Comparison of ENCODE assay signal across 4 fruit fly cellular contexts in the genomic region with DNA sequence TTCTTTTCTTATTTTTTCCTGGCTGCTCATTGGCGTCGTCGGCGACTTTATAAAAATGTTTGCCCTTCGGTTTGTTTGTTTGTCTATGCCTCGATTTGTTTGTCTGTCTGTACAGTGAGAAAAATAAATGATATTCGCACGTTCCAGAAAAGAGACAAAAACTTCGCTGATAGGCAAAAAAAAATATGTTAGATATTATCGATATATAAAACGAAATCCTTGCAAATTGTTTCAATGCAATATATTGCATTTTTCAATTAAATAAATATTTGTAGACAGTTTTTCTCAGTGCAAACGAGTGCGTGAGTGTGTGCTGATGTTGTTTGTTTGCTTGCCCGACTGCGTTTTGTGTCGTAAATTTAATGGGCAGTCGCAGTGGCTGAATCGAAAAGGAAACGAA.
TF ChIP-seq lines count a peak whose summit lies in the region.

No protein-coding gene starts in this region.

- TF ChIP-seq CTCF in whole organism, embryonic (GFP tag; optimal IDR thresholded peaks at IDR 0.05; lab: Kevin White, UChicago), result peak; percentile 7

TF ChIP-seq in whole organism, embryonic, 481 proteins besides CTCF, POLR2A, EP300 and RAD21 (continues in another document):
- TF ChIP-seq Dp (GFP tag; optimal IDR thresholded peaks at IDR 0.05; lab: Kevin White, UChicago) (no peak), pb (GFP tag; optimal IDR thresholded peaks at IDR 0.05; lab: Kevin White, UChicago) (no peak), gsb (GFP tag; IDR thresholded peaks at IDR 0.05; lab: Robert Waterston, UW) (no peak), seq (GFP tag; IDR thresholded peaks at IDR 0.05; lab: Robert Waterston, UW) (peak; percentile 16; the same call in 1 of the 2 replicates), CG7987 (GFP tag; optimal IDR thresholded peaks at IDR 0.05; lab: Kevin White, UChicago) (no peak), z (GFP tag; IDR thresholded peaks at IDR 0.05; lab: Robert Waterston, UW) (no peak), CG13123 (GFP tag; optimal IDR thresholded peaks at IDR 0.05; lab: Kevin White, UChicago) (peak; percentile 42), unc-4 (GFP tag; IDR thresholded peaks at IDR 0.05; lab: Robert Waterston, UW; ENCODE audit: partially characterized antibody) (no peak), wek (GFP tag; optimal IDR thresholded peaks at IDR 0.05; lab: Kevin White, UChicago) (no peak), chm (GFP tag; IDR thresholded peaks at IDR 0.05; lab: Robert Waterston, UW) (0 out of 2 replicates have a peak, but pooled peaks have one; percentile 41), CG10543 (GFP tag; optimal IDR thresholded peaks at IDR 0.05; lab: Kevin White, UChicago) (no peak), vnd (GFP tag; IDR thresholded peaks at IDR 0.05; lab: Robert Waterston, UW; ENCODE audit: partially characterized antibody) (no peak), Asciz (GFP tag; optimal IDR thresholded peaks at IDR 0.05; lab: Kevin White, UChicago) (peak; percentile 42), CG12104 (GFP tag; optimal IDR thresholded peaks at IDR 0.05; lab: Kevin White, UChicago) (peak; percentile 24), Lhr (GFP tag; optimal IDR thresholded peaks at IDR 0.05; lab: Kevin White, UChicago) (peak; percentile 5), TFAM (GFP tag; optimal IDR thresholded peaks at IDR 0.05; lab: Kevin White, UChicago) (no peak), dpn (GFP tag; optimal IDR thresholded peaks at IDR 0.05; lab: Kevin White, UChicago) (peak; percentile 13 to 48), Sry-β (GFP tag; optimal IDR thresholded peaks at IDR 0.05; lab: Kevin White, UChicago) (no peak), Dip2 (GFP tag; IDR thresholded peaks at IDR 0.05; lab: Robert Waterston, UW) (no peak), CG3726 (GFP tag; IDR thresholded peaks at IDR 0.05; lab: Robert Waterston, UW) (0 out of 3 replicates have a peak, but pooled peaks have one; percentile 34), CG30403 (GFP tag; optimal IDR thresholded peaks at IDR 0.05; lab: Kevin White, UChicago) (peak; percentile 54)

TF ChIP-seq in whole organism, prepupa, 60 proteins besides CTCF, POLR2A, EP300 and RAD21:
- TF ChIP-seq Ets96B (tag; optimal IDR thresholded peaks at IDR 0.05; lab: Kevin White, UChicago) (no peak), topi (GFP tag; optimal IDR thresholded peaks at IDR 0.05; lab: Kevin White, UChicago) (no peak), Eip75B (GFP tag; optimal IDR thresholded peaks at IDR 0.05; lab: Kevin White, UChicago) (no peak), Eip78C (GFP tag; lab: Kevin White, UChicago) (peak; percentile 31), CG3919 (GFP tag; optimal IDR thresholded peaks at IDR 0.05; lab: Kevin White, UChicago) (no peak), CG16779 (tag; optimal IDR thresholded peaks at IDR 0.05; lab: Kevin White, UChicago) (no peak), CG11762 (GFP tag; optimal IDR thresholded peaks at IDR 0.05; lab: Kevin White, UChicago; ENCODE audit: insufficient read depth) (no peak), Lpt (GFP tag; optimal IDR thresholded peaks at IDR 0.05; lab: Kevin White, UChicago) (no peak), svp (GFP tag; lab: Kevin White, UChicago) (peak; percentile 63), Eip93F (GFP tag; optimal IDR thresholded peaks at IDR 0.05; lab: Kevin White, UChicago) (no peak), Ets21C (GFP tag; optimal IDR thresholded peaks at IDR 0.05; lab: Kevin White, UChicago) (no peak), CG1621 (tag; optimal IDR thresholded peaks at IDR 0.05; lab: Kevin White, UChicago) (no peak), CG10631 (GFP tag; optimal IDR thresholded peaks at IDR 0.05; lab: Kevin White, UChicago) (no peak), esn (GFP tag; optimal IDR thresholded peaks at IDR 0.05; lab: Kevin White, UChicago) (no peak), lz (GFP tag; optimal IDR thresholded peaks at IDR 0.05; lab: Kevin White, UChicago) (no peak), fkh (GFP tag; optimal IDR thresholded peaks at IDR 0.05; lab: Kevin White, UChicago) (peak; percentile 82), CG3032 (tag; optimal IDR thresholded peaks at IDR 0.05; lab: Kevin White, UChicago) (no peak), CG11294 (GFP tag; IDR thresholded peaks at IDR 0.05; lab: Robert Waterston, UW) (no peak)

TF ChIP-seq in whole organism, pupa, 21 proteins besides CTCF, POLR2A, EP300 and RAD21:
- no peak for TF ChIP-seq D1 (tag; optimal IDR thresholded peaks at IDR 0.05; lab: Kevin White, UChicago)
- TF ChIP-seq CG8159 (tag; optimal IDR thresholded peaks at IDR 0.05; lab: Kevin White, UChicago), result peak; percentile 1

TF ChIP-seq in whole organism, wandering third instar larva, 38 proteins besides CTCF, POLR2A, EP300 and RAD21:
- TF ChIP-seq sv (GFP tag; optimal IDR thresholded peaks at IDR 0.05; lab: Kevin White, UChicago), result peak; percentile 28
- TF ChIP-seq foxo (GFP tag; optimal IDR thresholded peaks at IDR 0.05; lab: Kevin White, UChicago), result peak in 1 of 2 experiments; percentile 1
- peak; percentile 21 for TF ChIP-seq brk (GFP tag; optimal IDR thresholded peaks at IDR 0.05; lab: Kevin White, UChicago)
- no peak for TF ChIP-seq tai (GFP tag; optimal IDR thresholded peaks at IDR 0.05; lab: Kevin White, UChicago)
- TF ChIP-seq Hr83 (GFP tag; optimal IDR thresholded peaks at IDR 0.05; lab: Kevin White, UChicago; ENCODE audit: poor library complexity, severe bottlenecking), result no peak
